Fruit fly (Drosophila melanogaster) whole organism, prepupa: Measurements from ENCODE around the gene pxb.
A peak's percentile ranks its signal among the peaks of the same experiment; 100 is the strongest.

Experiments used
- CG10631 ChIP-seq: fragments of 200-800 bp; sonication (Bioruptor generic); optimal IDR thresholded peaks from 2 replicates; lab custom pipeline; 2016; ENCODE audit warnings: missing biosample characterization, missing genetic modification characterization
- CG10669 ChIP-seq: fragments of 200-800 bp; sonication (Bioruptor generic); optimal IDR thresholded peaks from 3 replicates; lab custom pipeline; 2018; ENCODE audit warnings: missing biosample characterization, mild to moderate bottlenecking, missing genetic modification characterization, moderate library complexity
- CG11902 ChIP-seq: fragments of 200-800 bp; sonication (Bioruptor generic); optimal IDR thresholded peaks from 3 replicates; lab custom pipeline; 2016; ENCODE audit warnings: missing biosample characterization, missing genetic modification characterization
- CG1621 ChIP-seq: fragments of 200-800 bp; sonication (Bioruptor generic); optimal IDR thresholded peaks from 3 replicates; lab custom pipeline; 2018; ENCODE audit warnings: missing biosample characterization, mild to moderate bottlenecking, missing genetic modification characterization
- CG16779 ChIP-seq: fragments of 200-800 bp; sonication (Bioruptor generic); optimal IDR thresholded peaks from 3 replicates; lab custom pipeline; 2017; ENCODE audit warnings: missing biosample characterization, mild to moderate bottlenecking, missing genetic modification characterization
- CG3032 ChIP-seq: fragments of 200-800 bp; optimal IDR thresholded peaks from 2 replicates; lab custom pipeline; 2019; ENCODE audit warnings: missing biosample characterization, mild to moderate bottlenecking, missing genetic modification characterization, moderate library complexity
- CG31627 ChIP-seq: fragments of 200-800 bp; sonication (Bioruptor generic); optimal IDR thresholded peaks from 3 replicates; lab custom pipeline; 2016; ENCODE audit warnings: missing biosample characterization, missing genetic modification characterization
- CG32006 ChIP-seq: fragments of 200-800 bp; sonication (Bioruptor generic); optimal IDR thresholded peaks from 3 replicates; lab custom pipeline; 2017; ENCODE audit warnings: missing biosample characterization, mild to moderate bottlenecking, missing genetic modification characterization
- CG3919 ChIP-seq: fragments of 200-800 bp; sonication (Bioruptor generic); optimal IDR thresholded peaks from 3 replicates; lab custom pipeline; 2016; ENCODE audit warnings: missing biosample characterization, missing genetic modification characterization
- CG4318 ChIP-seq: fragments of 200-800 bp; sonication (Bioruptor generic); optimal IDR thresholded peaks from 3 replicates; lab custom pipeline; 2017; ENCODE audit warnings: missing biosample characterization, mild to moderate bottlenecking, missing genetic modification characterization
- CG6276 ChIP-seq: fragments of 200-800 bp; sonication (Bioruptor generic); optimal IDR thresholded peaks from 2 replicates; lab custom pipeline; 2017; ENCODE audit warnings: missing biosample characterization, mild to moderate bottlenecking, missing genetic modification characterization
- CG6792 ChIP-seq: fragments of 200-800 bp; sonication (Bioruptor generic); optimal IDR thresholded peaks from 3 replicates; lab custom pipeline; 2016; ENCODE audit warnings: missing biosample characterization, missing genetic modification characterization
- CG6808 ChIP-seq: fragments of 200-800 bp; sonication (Bioruptor generic); optimal IDR thresholded peaks from 3 replicates; lab custom pipeline; 2017; ENCODE audit warnings: missing biosample characterization, missing genetic modification characterization, mild to moderate bottlenecking, moderate library complexity, missing genetic modification reagents
- CG6854 ChIP-seq: fragments of 200-800 bp; sonication (Bioruptor generic); optimal IDR thresholded peaks from 2 replicates; lab custom pipeline; 2017; ENCODE audit warnings: missing biosample characterization, mild to moderate bottlenecking, missing genetic modification characterization
- CG8119 ChIP-seq: fragments of 200-800 bp; sonication (Bioruptor generic); IDR thresholded peaks from 3 replicates; pipeline ENCODE4 v1.3.6; 2022; ENCODE audit warnings: missing biosample characterization, missing genetic modification characterization
- CG9139 ChIP-seq: fragments of 200-800 bp; sonication (Bioruptor generic); optimal IDR thresholded peaks from 3 replicates; lab custom pipeline; 2017; ENCODE audit warnings: missing biosample characterization, mild to moderate bottlenecking, missing genetic modification characterization
- Eip78C ChIP-seq: fragments of 200-800 bp; sonication (Bioruptor generic); peaks from one replicate; lab custom pipeline; 2016; ENCODE audit warnings: missing biosample characterization, missing genetic modification characterization
- Eip93F ChIP-seq: fragments of 200-800 bp; sonication (Bioruptor generic); optimal IDR thresholded peaks from 2 replicates; lab custom pipeline; 2016; ENCODE audit warnings: missing biosample characterization, mild to moderate bottlenecking, missing genetic modification characterization
- Ets21C ChIP-seq: fragments of 200-800 bp; sonication (Bioruptor generic); optimal IDR thresholded peaks from 3 replicates; lab custom pipeline; 2016; ENCODE audit warnings: missing biosample characterization, missing genetic modification characterization
- Ets96B ChIP-seq: fragments of 200-800 bp; optimal IDR thresholded peaks from 2 replicates; lab custom pipeline; 2019; ENCODE audit warnings: missing biosample characterization, mild to moderate bottlenecking, missing genetic modification characterization, moderate library complexity
- Hr4 ChIP-seq: fragments of 200-800 bp; sonication (Bioruptor generic); optimal IDR thresholded peaks from 3 replicates; lab custom pipeline; 2016; ENCODE audit warnings: missing biosample characterization, missing genetic modification characterization
- Lpt ChIP-seq: fragments of 200-800 bp; sonication (Bioruptor generic); optimal IDR thresholded peaks from 3 replicates; lab custom pipeline; 2016; ENCODE audit warnings: missing biosample characterization, missing genetic modification characterization
- Met ChIP-seq: fragments of 200-800 bp; sonication (Bioruptor generic); optimal IDR thresholded peaks from 3 replicates; lab custom pipeline; 2016; ENCODE audit warnings: missing biosample characterization, missing genetic modification characterization
- Smox ChIP-seq: fragments of 200-800 bp; sonication (Bioruptor generic); optimal IDR thresholded peaks from 3 replicates; lab custom pipeline; 2016; ENCODE audit warnings: missing biosample characterization, missing genetic modification characterization
- Sox102F ChIP-seq: fragments of 200-800 bp; sonication (Bioruptor generic); optimal IDR thresholded peaks from 2 replicates; lab custom pipeline; 2016; ENCODE audit warnings: missing biosample characterization, mild to moderate bottlenecking, missing genetic modification characterization
- Sox14 ChIP-seq: fragments of 200-800 bp; sonication (Bioruptor generic); optimal IDR thresholded peaks from 3 replicates; lab custom pipeline; 2016; ENCODE audit warnings: missing biosample characterization, missing genetic modification characterization
- Sox15 ChIP-seq: fragments of 200-800 bp; sonication (Bioruptor generic); optimal IDR thresholded peaks from 3 replicates; lab custom pipeline; 2016; ENCODE audit warnings: missing biosample characterization, missing genetic modification characterization
- achi ChIP-seq: fragments of 200-800 bp; sonication (Bioruptor generic); optimal IDR thresholded peaks from 3 replicates; lab custom pipeline; 2016; ENCODE audit warnings: missing biosample characterization, missing genetic modification characterization
- acj6 ChIP-seq: fragments of 200-800 bp; sonication (Bioruptor generic); optimal IDR thresholded peaks from 3 replicates; lab custom pipeline; 2016; ENCODE audit warnings: missing biosample characterization, missing genetic modification characterization
- cyc ChIP-seq: fragments of 200-800 bp; sonication (Bioruptor generic); optimal IDR thresholded peaks from 3 replicates; lab custom pipeline; 2016; ENCODE audit warnings: missing biosample characterization, missing genetic modification characterization
- dac ChIP-seq: fragments of 200-800 bp; sonication (Bioruptor generic); optimal IDR thresholded peaks from 2 replicates; lab custom pipeline; 2017; ENCODE audit warnings: missing biosample characterization, mild to moderate bottlenecking, missing genetic modification characterization
- dsx ChIP-seq: fragments of 200-800 bp; optimal IDR thresholded peaks from 3 replicates; lab custom pipeline; 2019; ENCODE audit warnings: missing biosample characterization, mild to moderate bottlenecking, missing genetic modification characterization, moderate library complexity; ENCODE audit not compliant: poor library complexity, severe bottlenecking
- esn ChIP-seq: fragments of 200-800 bp; sonication (Bioruptor generic); optimal IDR thresholded peaks from 2 replicates; lab custom pipeline; 2016; ENCODE audit warnings: missing biosample characterization, mild to moderate bottlenecking, missing genetic modification characterization, moderate library complexity
- fd85E ChIP-seq: fragments of 200-800 bp; sonication (Bioruptor generic); optimal IDR thresholded peaks from 3 replicates; lab custom pipeline; 2016; ENCODE audit warnings: missing biosample characterization, missing genetic modification characterization
- fkh ChIP-seq: fragments of 200-800 bp; sonication (Bioruptor generic); optimal IDR thresholded peaks from 3 replicates; lab custom pipeline; 2017; ENCODE audit warnings: missing biosample characterization, mild to moderate bottlenecking, missing genetic modification characterization, moderate library complexity
- lz ChIP-seq: fragments of 200-800 bp; sonication (Bioruptor generic); optimal IDR thresholded peaks from 3 replicates; lab custom pipeline; 2016; ENCODE audit warnings: missing biosample characterization, missing genetic modification characterization
- net ChIP-seq: fragments of 200-800 bp; sonication (Bioruptor generic); optimal IDR thresholded peaks from 3 replicates; lab custom pipeline; 2016; ENCODE audit warnings: missing biosample characterization, missing genetic modification characterization
- pdm3 ChIP-seq: fragments of 200-800 bp; sonication (Bioruptor generic); optimal IDR thresholded peaks from 3 replicates; lab custom pipeline; 2016; ENCODE audit warnings: missing biosample characterization, missing genetic modification characterization
- spab ChIP-seq: fragments of 200-800 bp; sonication (Bioruptor generic); optimal IDR thresholded peaks from 2 replicates; lab custom pipeline; 2017; ENCODE audit warnings: missing biosample characterization, mild to moderate bottlenecking, missing genetic modification characterization, missing genetic modification reagents
- ss ChIP-seq, 2 experiments: fragments of 200-800 bp; sonication (Bioruptor generic); optimal IDR thresholded peaks; 2 replicates in 1 of 2; 3 replicates in 1 of 2; lab custom pipeline; 2017 to 2018; ENCODE audit warnings: mild to moderate bottlenecking in 2 of 2, missing biosample characterization in 2 of 2, missing genetic modification characterization in 2 of 2, moderate library complexity in 1 of 2
- svp ChIP-seq: fragments of 200-800 bp; sonication (Bioruptor generic); peaks from one replicate; lab custom pipeline; 2016; ENCODE audit warnings: missing biosample characterization, missing genetic modification characterization
- topi ChIP-seq: fragments of 200-800 bp; sonication (Bioruptor generic); optimal IDR thresholded peaks from 3 replicates; lab custom pipeline; 2016; ENCODE audit warnings: missing biosample characterization, missing genetic modification characterization
- vri ChIP-seq: fragments of 200-800 bp; sonication (Bioruptor generic); optimal IDR thresholded peaks from 3 replicates; lab custom pipeline; 2016; ENCODE audit warnings: missing biosample characterization, mild to moderate bottlenecking, missing genetic modification characterization

pxb gene

dm6 chr3R:15644733-15645132 lies 21.2 kb upstream of the pxb start (continued):
- TF ChIP-seq Sox15 (GFP tag; lab: Kevin White, UChicago) = no peak
- TF ChIP-seq Sox102F (GFP tag; lab: Kevin White, UChicago) = no peak
- no peak for TF ChIP-seq net (GFP tag; lab: Kevin White, UChicago)
- no peak for TF ChIP-seq dac (GFP tag; lab: Kevin White, UChicago)
- TF ChIP-seq Ets21C = no peak
- TF ChIP-seq Smox (GFP tag; lab: Kevin White, UChicago) = no peak
- TF ChIP-seq lz (GFP tag; lab: Kevin White, UChicago) = peak; percentile 41
- TF ChIP-seq CG6276 (GFP tag; lab: Kevin White, UChicago) = no peak
- peak in 1 of 2 experiments; percentile 45 for TF ChIP-seq ss (GFP tag; optimal IDR thresholded peaks at IDR 0.05; lab: Kevin White, UChicago)
- TF ChIP-seq CG4318 = no peak
- peak; percentile 24 for TF ChIP-seq Sox14
- TF ChIP-seq CG32006 (GFP tag; lab: Kevin White, UChicago) = no peak
- no peak for TF ChIP-seq vri (GFP tag; lab: Kevin White, UChicago)
- TF ChIP-seq CG1621 (tag; lab: Kevin White, UChicago) = peak; percentile 69
- TF ChIP-seq topi (GFP tag; lab: Kevin White, UChicago) = peak; percentile 53
- no peak for TF ChIP-seq fd85E (GFP tag; lab: Kevin White, UChicago)
- no peak for TF ChIP-seq CG16779
- TF ChIP-seq CG10669 (GFP tag; lab: Kevin White, UChicago) = peak; percentile 28
- TF ChIP-seq CG9139 (GFP tag; lab: Kevin White, UChicago) = no peak
- TF ChIP-seq Eip93F (GFP tag; lab: Kevin White, UChicago) = no peak
- peak; percentile 19 for TF ChIP-seq acj6 (GFP tag; lab: Kevin White, UChicago)
- TF ChIP-seq CG8119 (GFP tag; lab: Robert Waterston, UW) = no peak
- TF ChIP-seq, all 60 proteins: peak for 28

dm6 chr3R:15646899-15647443 lies 19.0 kb upstream of the pxb start:
- TF ChIP-seq cyc (no peak), CG3919 (no peak), dsx (GFP tag; lab: Kevin White, UChicago) (no peak), esn (no peak), CG6792 (GFP tag; lab: Kevin White, UChicago) (no peak)

- TF ChIP-seq Hr4 (GFP tag; lab: Kevin White, UChicago) (no peak), CG16779 (no peak), esn (no peak), topi (GFP tag; lab: Kevin White, UChicago) (no peak), CG11902 (GFP tag; lab: Kevin White, UChicago) (no peak), vri (GFP tag; lab: Kevin White, UChicago) (no peak), fd85E (GFP tag; lab: Kevin White, UChicago) (no peak), CG3919 (no peak), CG6792 (GFP tag; lab: Kevin White, UChicago) (no peak), achi (GFP tag; lab: Kevin White, UChicago) (no peak), CG6854 (GFP tag; lab: Kevin White, UChicago) (no peak)
Observed at dm6 chr3R:15648898-15649297, 17.1 kb upstream of the pxb start.

dm6 chr3R:15650250-15650649 lies 15.7 kb upstream of the pxb start:
- no peak for TF ChIP-seq CG4318
- TF ChIP-seq CG6276 (GFP tag; lab: Kevin White, UChicago) = no peak
- peak; percentile 20 for TF ChIP-seq dsx (GFP tag; lab: Kevin White, UChicago)
- TF ChIP-seq Lpt (GFP tag; lab: Kevin White, UChicago) = peak; percentile 2
- peak; percentile 12 for TF ChIP-seq svp
- TF ChIP-seq CG9139 (GFP tag; lab: Kevin White, UChicago) = no peak
- peak; percentile 56 for TF ChIP-seq CG10631 (GFP tag; lab: Kevin White, UChicago)
- TF ChIP-seq dac (GFP tag; lab: Kevin White, UChicago) = no peak
- TF ChIP-seq ss (GFP tag; optimal IDR thresholded peaks at IDR 0.05; lab: Kevin White, UChicago) = peak in 1 of 2 experiments; percentile 46
- TF ChIP-seq Sox14 = peak; percentile 55
- TF ChIP-seq topi (GFP tag; lab: Kevin White, UChicago) = peak; percentile 24
- TF ChIP-seq CG10669 (GFP tag; lab: Kevin White, UChicago) = peak; percentile 66
- TF ChIP-seq acj6 (GFP tag; lab: Kevin White, UChicago) = peak; percentile 34
- peak; percentile 78 for TF ChIP-seq CG3032
- TF ChIP-seq spab (GFP tag; lab: Kevin White, UChicago) = peak; percentile 47
- TF ChIP-seq Eip78C (GFP tag; lab: Kevin White, UChicago) = peak; percentile 74
- TF ChIP-seq Eip93F (GFP tag; lab: Kevin White, UChicago) = no peak
- peak; percentile 45 for TF ChIP-seq pdm3 (GFP tag; lab: Kevin White, UChicago)
- TF ChIP-seq CG31627 = peak; percentile 18
- TF ChIP-seq Ets96B (tag; lab: Kevin White, UChicago) = peak; percentile 64
- TF ChIP-seq CG6808 = peak; percentile 55
- peak; percentile 13 for TF ChIP-seq esn
- no peak for TF ChIP-seq vri (GFP tag; lab: Kevin White, UChicago)
- no peak for TF ChIP-seq fkh (GFP tag; lab: Kevin White, UChicago)
- peak; percentile 31 for TF ChIP-seq Met (GFP tag; lab: Kevin White, UChicago)
- no peak for TF ChIP-seq Sox15 (GFP tag; lab: Kevin White, UChicago)
- TF ChIP-seq Ets21C = no peak
